Worm (Caenorhabditis elegans): Measurements from ENCODE around the gene R07E5.17.

R07E5.17 gene

ce11 chrIII:4378600-4379293, 25.5 kb downstream of the R07E5.17 start:
- TF ChIP-seq mdl-1 (tag; optimal IDR thresholded peaks at IDR 0.05): peak in 1 of 2 experiments; percentile 1
- TF ChIP-seq swsn-7 (tag; optimal IDR thresholded peaks at IDR 0.05): peak; percentile 52
- TF ChIP-seq elt-3 (tag; optimal IDR thresholded peaks at IDR 0.05): peak in 1 of 6 experiments; percentile 17
- TF ChIP-seq nhr-47 (tag; optimal IDR thresholded peaks at IDR 0.05): peak; percentile 56
- peak; percentile 19 for TF ChIP-seq irx-1 (tag; optimal IDR thresholded peaks at IDR 0.05)
- peak; percentile 30 to 65 for TF ChIP-seq lsy-2 (tag; optimal IDR thresholded peaks at IDR 0.05)
- TF ChIP-seq lir-3 (tag; optimal IDR thresholded peaks at IDR 0.05; ENCODE audit: poor library complexity): peak; percentile 8
- TF ChIP-seq nhr-19 (GFP tag; conservative IDR thresholded peaks at IDR 0.05): peak; percentile 81
- TF ChIP-seq dpl-1 (GFP tag; optimal IDR thresholded peaks at IDR 0.05): peak in 1 of 3 experiments; percentile 5
- peak; percentile 52 for TF ChIP-seq snu-23 (GFP tag; optimal IDR thresholded peaks at IDR 0.05)
- peak; percentile 28 for TF ChIP-seq blmp-1 (tag; optimal IDR thresholded peaks at IDR 0.05)
- peak; percentile 27 for TF ChIP-seq skn-1 (tag; optimal IDR thresholded peaks at IDR 0.05)
- peak; percentile 48 for TF ChIP-seq nhr-20 (tag; optimal IDR thresholded peaks at IDR 0.05)
- peak; percentile 62 for TF ChIP-seq nhr-71 (tag; optimal IDR thresholded peaks at IDR 0.05)
- peak in 1 of 2 experiments; percentile 38 for TF ChIP-seq efl-1 (optimal IDR thresholded peaks at IDR 0.05)
- TF ChIP-seq efl-1 (GFP tag; optimal IDR thresholded peaks at IDR 0.05 in 1 of 2): peak in 1 of 2 experiments; percentile 61
- peak; percentile 56 for TF ChIP-seq nhr-85 (tag)
- peak; percentile 56 for TF ChIP-seq nhr-90 (tag; optimal IDR thresholded peaks at IDR 0.05; ENCODE audit: poor library complexity)
- peak; percentile 50 for TF ChIP-seq mep-1 (tag; optimal IDR thresholded peaks at IDR 0.05)
- peak; percentile 28 for TF ChIP-seq rnt-1 (tag; optimal IDR thresholded peaks at IDR 0.05)
- TF ChIP-seq grh-1 (GFP tag; IDR thresholded peaks at IDR 0.05): 0 out of 2 replicates have a peak, but pooled peaks have one; percentile 28
- peak; percentile 25 for TF ChIP-seq xbp-1 (tag; optimal IDR thresholded peaks at IDR 0.05)
- peak; percentile 8; the same call in 1 of the 2 replicates for TF ChIP-seq isw-1 (GFP tag; IDR thresholded peaks at IDR 0.05)
- TF ChIP-seq dsc-1 (tag; optimal IDR thresholded peaks at IDR 0.05): peak; percentile 25
- peak; percentile 30 for TF ChIP-seq aly-2 (tag; optimal IDR thresholded peaks at IDR 0.05)
- peak; percentile 48; the same call in 1 of the 2 replicates for TF ChIP-seq ceh-88 (GFP tag; IDR thresholded peaks at IDR 0.05)
- peak in 1 of 2 experiments; percentile 21 for TF ChIP-seq lin-35 (GFP tag; optimal IDR thresholded peaks at IDR 0.05)
- peak; percentile 23 for TF ChIP-seq C16A3.4 (tag; optimal IDR thresholded peaks at IDR 0.05)
- TF ChIP-seq pax-3 (tag; optimal IDR thresholded peaks at IDR 0.05): peak; percentile 13
- peak; percentile 29 for TF ChIP-seq fkh-8 (tag; optimal IDR thresholded peaks at IDR 0.05)
- peak; percentile 23 for TF ChIP-seq tbx-2 (tag; optimal IDR thresholded peaks at IDR 0.05)

DNA sequence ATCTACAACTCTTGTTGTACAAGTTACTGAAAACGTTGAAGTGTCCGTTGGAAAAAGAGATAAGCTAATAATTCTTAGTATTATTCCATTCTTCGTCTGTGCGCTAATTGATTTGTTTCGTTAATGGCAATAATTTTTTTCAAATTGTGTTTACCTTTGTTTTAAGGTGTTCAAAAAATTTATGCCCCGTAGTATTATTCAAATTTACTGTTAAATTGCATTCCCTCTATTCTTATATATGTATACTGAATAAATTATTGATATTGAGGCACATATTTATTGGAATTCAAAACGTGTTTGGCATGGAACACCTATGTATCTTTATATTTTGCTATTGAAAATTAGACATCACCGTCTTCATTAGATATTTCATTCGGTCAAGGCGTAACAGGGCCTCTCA, 29.4 kb downstream of the R07E5.17 start, which contains the start of gene pals-26:
Gene pals-26 (plus strand): TSS at position 301 of the 400 bp plus-strand sequence.
- TF ChIP-seq ces-1 (GFP tag; optimal IDR thresholded peaks at IDR 0.05) (no peak), ceh-82 (tag; optimal IDR thresholded peaks at IDR 0.05) (no peak), pax-3 (tag; optimal IDR thresholded peaks at IDR 0.05) (no peak), efl-3 (GFP tag; optimal IDR thresholded peaks at IDR 0.05) (no peak), unc-98 (GFP tag; IDR thresholded peaks at IDR 0.05) (no peak), aha-1 (tag; optimal IDR thresholded peaks at IDR 0.05) (no peak), unc-130 (tag; optimal IDR thresholded peaks at IDR 0.05) (no peak), nhr-11 (tag; optimal IDR thresholded peaks at IDR 0.05) (no peak)

ce11 chrIII:4372894-4373293, 31.3 kb downstream of the R07E5.17 start:
- TF ChIP-seq unc-30 (tag; optimal IDR thresholded peaks at IDR 0.05) (no peak), sptf-1 (tag; optimal IDR thresholded peaks at IDR 0.05) (no peak), isw-1 (GFP tag; IDR thresholded peaks at IDR 0.05) (no peak), C04F5.9 (tag; optimal IDR thresholded peaks at IDR 0.05) (no peak), elt-2 (tag; optimal IDR thresholded peaks at IDR 0.05) (no peak), lin-13 (GFP tag; optimal IDR thresholded peaks at IDR 0.05) (no peak), mdl-1 (tag; optimal IDR thresholded peaks at IDR 0.05) (no peak), nhr-90 (tag; optimal IDR thresholded peaks at IDR 0.05; ENCODE audit: poor library complexity) (no peak), ztf-4 (tag; optimal IDR thresholded peaks at IDR 0.05) (no peak), nhr-71 (tag; optimal IDR thresholded peaks at IDR 0.05) (no peak), ceh-90 (tag; optimal IDR thresholded peaks at IDR 0.05) (no peak), aly-2 (tag; optimal IDR thresholded peaks at IDR 0.05) (no peak), sox-4 (tag; optimal IDR thresholded peaks at IDR 0.05) (no peak), mef-2 (tag; optimal IDR thresholded peaks at IDR 0.05) (no peak)

Data from whole organism, L1 larva.